Fruit fly (Drosophila melanogaster) whole organism, prepupa: ENCODE data around the gene MFS10.

ENCODE experiments used
- Blimp-1 ChIP-seq: fragments of 200-800 bp; sonication (Bioruptor generic); optimal IDR thresholded peaks from 3 replicates; lab custom pipeline; 2017; ENCODE audit warnings: missing biosample characterization, missing genetic modification characterization, mild to moderate bottlenecking, moderate library complexity, missing genetic modification reagents
- CG10631 ChIP-seq: fragments of 200-800 bp; sonication (Bioruptor generic); optimal IDR thresholded peaks from 2 replicates; lab custom pipeline; 2016; ENCODE audit warnings: missing biosample characterization, missing genetic modification characterization
- CG10669 ChIP-seq: fragments of 200-800 bp; sonication (Bioruptor generic); optimal IDR thresholded peaks from 3 replicates; lab custom pipeline; 2018; ENCODE audit warnings: missing biosample characterization, mild to moderate bottlenecking, missing genetic modification characterization, moderate library complexity
- CG11762 ChIP-seq: fragments of 200-800 bp; sonication (Bioruptor generic); optimal IDR thresholded peaks from 3 replicates; lab custom pipeline; 2016; ENCODE audit warnings: missing biosample characterization, missing genetic modification characterization; ENCODE audit not compliant: insufficient read depth
- CG11902 ChIP-seq: fragments of 200-800 bp; sonication (Bioruptor generic); optimal IDR thresholded peaks from 3 replicates; lab custom pipeline; 2016; ENCODE audit warnings: missing biosample characterization, missing genetic modification characterization
- CG15336 ChIP-seq: fragments of 200-800 bp; sonication (Bioruptor generic); IDR thresholded peaks from 2 replicates; pipeline ENCODE4 v1.3.6; 2022; ENCODE audit warnings: missing biosample characterization, missing genetic modification characterization
- CG1621 ChIP-seq: fragments of 200-800 bp; sonication (Bioruptor generic); optimal IDR thresholded peaks from 3 replicates; lab custom pipeline; 2018; ENCODE audit warnings: missing biosample characterization, mild to moderate bottlenecking, missing genetic modification characterization
- CG16779 ChIP-seq: fragments of 200-800 bp; sonication (Bioruptor generic); optimal IDR thresholded peaks from 3 replicates; lab custom pipeline; 2017; ENCODE audit warnings: missing biosample characterization, mild to moderate bottlenecking, missing genetic modification characterization
- CG3032 ChIP-seq: fragments of 200-800 bp; optimal IDR thresholded peaks from 2 replicates; lab custom pipeline; 2019; ENCODE audit warnings: missing biosample characterization, mild to moderate bottlenecking, missing genetic modification characterization, moderate library complexity
- CG31627 ChIP-seq: fragments of 200-800 bp; sonication (Bioruptor generic); optimal IDR thresholded peaks from 3 replicates; lab custom pipeline; 2016; ENCODE audit warnings: missing biosample characterization, missing genetic modification characterization
- CG32006 ChIP-seq: fragments of 200-800 bp; sonication (Bioruptor generic); optimal IDR thresholded peaks from 3 replicates; lab custom pipeline; 2017; ENCODE audit warnings: missing biosample characterization, mild to moderate bottlenecking, missing genetic modification characterization
- CG34406 ChIP-seq: fragments of 200-800 bp; sonication (Bioruptor generic); optimal IDR thresholded peaks from 3 replicates; lab custom pipeline; 2016; ENCODE audit warnings: missing biosample characterization, missing genetic modification characterization
- CG3919 ChIP-seq: fragments of 200-800 bp; sonication (Bioruptor generic); optimal IDR thresholded peaks from 3 replicates; lab custom pipeline; 2016; ENCODE audit warnings: missing biosample characterization, missing genetic modification characterization
- CG6163 ChIP-seq: fragments of 200-800 bp; sonication (Bioruptor generic); IDR thresholded peaks from 3 replicates; pipeline ENCODE4 v1.3.6; 2022; ENCODE audit warnings: missing biosample characterization, missing genetic modification characterization
- CG6276 ChIP-seq: fragments of 200-800 bp; sonication (Bioruptor generic); optimal IDR thresholded peaks from 2 replicates; lab custom pipeline; 2017; ENCODE audit warnings: missing biosample characterization, mild to moderate bottlenecking, missing genetic modification characterization
- CG6808 ChIP-seq: fragments of 200-800 bp; sonication (Bioruptor generic); optimal IDR thresholded peaks from 3 replicates; lab custom pipeline; 2017; ENCODE audit warnings: missing biosample characterization, missing genetic modification characterization, mild to moderate bottlenecking, moderate library complexity, missing genetic modification reagents
- CG6854 ChIP-seq: fragments of 200-800 bp; sonication (Bioruptor generic); optimal IDR thresholded peaks from 2 replicates; lab custom pipeline; 2017; ENCODE audit warnings: missing biosample characterization, mild to moderate bottlenecking, missing genetic modification characterization
- CG8119 ChIP-seq: fragments of 200-800 bp; sonication (Bioruptor generic); IDR thresholded peaks from 3 replicates; pipeline ENCODE4 v1.3.6; 2022; ENCODE audit warnings: missing biosample characterization, missing genetic modification characterization
- CG8319 ChIP-seq: fragments of 200-800 bp; sonication (Bioruptor generic); optimal IDR thresholded peaks from 3 replicates; lab custom pipeline; 2016; ENCODE audit warnings: missing biosample characterization, missing genetic modification characterization
- CG8632 ChIP-seq: fragments of 200-800 bp; sonication (Bioruptor generic); optimal IDR thresholded peaks from 3 replicates; lab custom pipeline; 2016; ENCODE audit warnings: missing biosample characterization, missing genetic modification characterization
- CG9139 ChIP-seq: fragments of 200-800 bp; sonication (Bioruptor generic); optimal IDR thresholded peaks from 3 replicates; lab custom pipeline; 2017; ENCODE audit warnings: missing biosample characterization, mild to moderate bottlenecking, missing genetic modification characterization
- Eip75B ChIP-seq: fragments of 200-800 bp; sonication (Bioruptor generic); optimal IDR thresholded peaks from 3 replicates; lab custom pipeline; 2016; ENCODE audit warnings: missing biosample characterization, missing genetic modification characterization
- Eip78C ChIP-seq: fragments of 200-800 bp; sonication (Bioruptor generic); peaks from one replicate; lab custom pipeline; 2016; ENCODE audit warnings: missing biosample characterization, missing genetic modification characterization
- Eip93F ChIP-seq: fragments of 200-800 bp; sonication (Bioruptor generic); optimal IDR thresholded peaks from 2 replicates; lab custom pipeline; 2016; ENCODE audit warnings: missing biosample characterization, mild to moderate bottlenecking, missing genetic modification characterization
- Ets21C ChIP-seq: fragments of 200-800 bp; sonication (Bioruptor generic); optimal IDR thresholded peaks from 3 replicates; lab custom pipeline; 2016; ENCODE audit warnings: missing biosample characterization, missing genetic modification characterization
- Ets96B ChIP-seq: fragments of 200-800 bp; optimal IDR thresholded peaks from 2 replicates; lab custom pipeline; 2019; ENCODE audit warnings: missing biosample characterization, mild to moderate bottlenecking, missing genetic modification characterization, moderate library complexity
- Gug ChIP-seq: fragments of 200-800 bp; sonication (Bioruptor generic); IDR thresholded peaks from 2 replicates; pipeline ENCODE4 v1.3.6; 2022; ENCODE audit warnings: missing biosample characterization, missing genetic modification characterization
- Hr38 ChIP-seq: sonication (Bioruptor generic); optimal IDR thresholded peaks from 2 replicates; lab custom pipeline; 2016; ENCODE audit warnings: missing biosample characterization, missing genetic modification characterization
- Hr4 ChIP-seq: fragments of 200-800 bp; sonication (Bioruptor generic); optimal IDR thresholded peaks from 3 replicates; lab custom pipeline; 2016; ENCODE audit warnings: missing biosample characterization, missing genetic modification characterization
- Lpt ChIP-seq: fragments of 200-800 bp; sonication (Bioruptor generic); optimal IDR thresholded peaks from 3 replicates; lab custom pipeline; 2016; ENCODE audit warnings: missing biosample characterization, missing genetic modification characterization
- OdsH ChIP-seq: fragments of 200-800 bp; sonication (Bioruptor generic); optimal IDR thresholded peaks from 3 replicates; lab custom pipeline; 2016; ENCODE audit warnings: missing biosample characterization, missing genetic modification characterization
- Sox102F ChIP-seq: fragments of 200-800 bp; sonication (Bioruptor generic); optimal IDR thresholded peaks from 2 replicates; lab custom pipeline; 2016; ENCODE audit warnings: missing biosample characterization, mild to moderate bottlenecking, missing genetic modification characterization
- Sox15 ChIP-seq: fragments of 200-800 bp; sonication (Bioruptor generic); optimal IDR thresholded peaks from 3 replicates; lab custom pipeline; 2016; ENCODE audit warnings: missing biosample characterization, missing genetic modification characterization
- acj6 ChIP-seq: fragments of 200-800 bp; sonication (Bioruptor generic); optimal IDR thresholded peaks from 3 replicates; lab custom pipeline; 2016; ENCODE audit warnings: missing biosample characterization, missing genetic modification characterization
- dac ChIP-seq: fragments of 200-800 bp; sonication (Bioruptor generic); optimal IDR thresholded peaks from 2 replicates; lab custom pipeline; 2017; ENCODE audit warnings: missing biosample characterization, mild to moderate bottlenecking, missing genetic modification characterization
- dsx ChIP-seq: fragments of 200-800 bp; optimal IDR thresholded peaks from 3 replicates; lab custom pipeline; 2019; ENCODE audit warnings: missing biosample characterization, mild to moderate bottlenecking, missing genetic modification characterization, moderate library complexity; ENCODE audit not compliant: poor library complexity, severe bottlenecking
- eg ChIP-seq: fragments of 200-800 bp; sonication (Bioruptor generic); IDR thresholded peaks from 3 replicates; pipeline ENCODE4 v1.3.6; 2022; ENCODE audit warnings: missing biosample characterization, missing genetic modification characterization
- esn ChIP-seq: fragments of 200-800 bp; sonication (Bioruptor generic); optimal IDR thresholded peaks from 2 replicates; lab custom pipeline; 2016; ENCODE audit warnings: missing biosample characterization, mild to moderate bottlenecking, missing genetic modification characterization, moderate library complexity
- net ChIP-seq: fragments of 200-800 bp; sonication (Bioruptor generic); optimal IDR thresholded peaks from 3 replicates; lab custom pipeline; 2016; ENCODE audit warnings: missing biosample characterization, missing genetic modification characterization
- salr ChIP-seq, 2 experiments: fragments of 200-800 bp; sonication (Bioruptor generic); optimal IDR thresholded peaks; 3 replicates each; lab custom pipeline; 2016 to 2018; ENCODE audit warnings: missing biosample characterization in 2 of 2, missing genetic modification characterization in 2 of 2, mild to moderate bottlenecking in 1 of 2
- spab ChIP-seq: fragments of 200-800 bp; sonication (Bioruptor generic); optimal IDR thresholded peaks from 2 replicates; lab custom pipeline; 2017; ENCODE audit warnings: missing biosample characterization, mild to moderate bottlenecking, missing genetic modification characterization, missing genetic modification reagents
- ss ChIP-seq, 2 experiments: fragments of 200-800 bp; sonication (Bioruptor generic); optimal IDR thresholded peaks; 2 replicates in 1 of 2; 3 replicates in 1 of 2; lab custom pipeline; 2017 to 2018; ENCODE audit warnings: mild to moderate bottlenecking in 2 of 2, missing biosample characterization in 2 of 2, missing genetic modification characterization in 2 of 2, moderate library complexity in 1 of 2
- topi ChIP-seq: fragments of 200-800 bp; sonication (Bioruptor generic); optimal IDR thresholded peaks from 3 replicates; lab custom pipeline; 2016; ENCODE audit warnings: missing biosample characterization, missing genetic modification characterization
- vri ChIP-seq: fragments of 200-800 bp; sonication (Bioruptor generic); optimal IDR thresholded peaks from 3 replicates; lab custom pipeline; 2016; ENCODE audit warnings: missing biosample characterization, mild to moderate bottlenecking, missing genetic modification characterization

MFS10 gene

dm6 chrX:13114861-13115260, 14.0 kb upstream of the MFS10 start, which contains the start of gene CG42237:
Gene CG42237, plus strand, starts transcription at chrX:13115131.
- peak; percentile 21 for TF ChIP-seq CG6276
- peak; percentile 20 for TF ChIP-seq OdsH (GFP tag; lab: Kevin White, UChicago)
- TF ChIP-seq CG10669 (GFP tag; lab: Kevin White, UChicago) = no peak
- peak; percentile 29 for TF ChIP-seq net (GFP tag; lab: Kevin White, UChicago)
- TF ChIP-seq CG6163 = peak; percentile 49; the same call in 1 of the 3 replicates
- peak; percentile 65; the same call in 1 of the 2 replicates for TF ChIP-seq CG15336 (GFP tag; lab: Robert Waterston, UW)
- peak; percentile 44 for TF ChIP-seq CG9139
- TF ChIP-seq acj6 = no peak
- TF ChIP-seq Ets96B (tag; lab: Kevin White, UChicago) = peak; percentile 9
- TF ChIP-seq Sox102F (GFP tag; lab: Kevin White, UChicago) = no peak
- TF ChIP-seq CG10631 = no peak
- peak; percentile 51 for TF ChIP-seq CG6808
- peak; percentile 8 for TF ChIP-seq CG8632 (GFP tag; lab: Kevin White, UChicago)
- peak; percentile 8 for TF ChIP-seq Eip75B (GFP tag; lab: Kevin White, UChicago)
- TF ChIP-seq CG8119 (GFP tag; lab: Robert Waterston, UW) = peak; percentile 69
- peak; percentile 77; the same call in 2 of the 3 replicates for TF ChIP-seq eg (GFP tag; lab: Robert Waterston, UW)
- TF ChIP-seq Gug (GFP tag; lab: Robert Waterston, UW) = peak; percentile 18; the same call in 1 of the 2 replicates
- TF ChIP-seq ss (GFP tag; optimal IDR thresholded peaks at IDR 0.05; lab: Kevin White, UChicago) = peak; percentile 34
- TF ChIP-seq dsx (GFP tag; lab: Kevin White, UChicago) = peak; percentile 24

- TF ChIP-seq topi (peak; percentile 21), CG10631 (no peak), CG11762 (GFP tag; lab: Kevin White, UChicago) (no peak), CG6163 (peak; percentile 65; the same call in 2 of the 3 replicates), Lpt (GFP tag; lab: Kevin White, UChicago) (no peak), net (GFP tag; lab: Kevin White, UChicago) (peak; percentile 34), Sox102F (GFP tag; lab: Kevin White, UChicago) (no peak), CG1621 (tag; lab: Kevin White, UChicago) (peak; percentile 38), Eip93F (no peak), Gug (GFP tag; lab: Robert Waterston, UW) (no peak), CG6276 (peak; percentile 14), CG8319 (no peak), salr (GFP tag; optimal IDR thresholded peaks at IDR 0.05; lab: Kevin White, UChicago) (peak in 1 of 2 experiments; percentile 15), CG9139 (peak; percentile 74), CG3919 (GFP tag; lab: Kevin White, UChicago) (peak; percentile 2), Blimp-1 (peak; percentile 6), CG15336 (GFP tag; lab: Robert Waterston, UW) (no peak), CG31627 (GFP tag; lab: Kevin White, UChicago) (no peak), vri (no peak), dsx (GFP tag; lab: Kevin White, UChicago) (peak; percentile 43), CG34406 (GFP tag; lab: Kevin White, UChicago) (peak; percentile 13), ss (GFP tag; optimal IDR thresholded peaks at IDR 0.05; lab: Kevin White, UChicago) (peak; percentile 88 to 90), Sox15 (GFP tag; lab: Kevin White, UChicago) (no peak), spab (peak; percentile 40), eg (GFP tag; lab: Robert Waterston, UW) (peak; percentile 39; the same call in 1 of the 3 replicates), dac (GFP tag; lab: Kevin White, UChicago) (no peak), CG6854 (GFP tag; lab: Kevin White, UChicago) (peak; percentile 25), CG6808 (peak; percentile 73), Hr4 (peak; percentile 12), Ets21C (no peak), Hr38 (GFP tag; lab: Kevin White, UChicago) (no peak), CG3032 (tag; lab: Kevin White, UChicago) (peak; percentile 33), CG16779 (tag; lab: Kevin White, UChicago) (peak; percentile 31), CG8632 (GFP tag; lab: Kevin White, UChicago) (no peak), CG32006 (GFP tag; lab: Kevin White, UChicago) (peak; percentile 57), Eip78C (GFP tag; lab: Kevin White, UChicago) (peak; percentile 92), esn (GFP tag; lab: Kevin White, UChicago) (no peak), CG10669 (GFP tag; lab: Kevin White, UChicago) (peak; percentile 35), CG11902 (GFP tag; lab: Kevin White, UChicago) (no peak), Eip75B (GFP tag; lab: Kevin White, UChicago) (no peak)
Observed at dm6 chrX:13116438-13117243, 12.2 kb upstream of the MFS10 start.
